Fruit fly (Drosophila melanogaster) whole organism, embryonic: Measurements from ENCODE around the gene CG5790.
A peak's percentile ranks its signal among the peaks of the same experiment; 100 is the strongest.

ENCODE experiments used
- Ada2b ChIP-seq: fragments of 200-800 bp; sonication (Bioruptor generic); IDR thresholded peaks from 2 replicates; pipeline ENCODE4 v1.3.6; 2022; ENCODE audit warnings: missing biosample characterization, missing genetic modification characterization
- Asciz ChIP-seq: fragments of 200-800 bp; sonication (Bioruptor generic); optimal IDR thresholded peaks from 2 replicates; lab custom pipeline; 2017; ENCODE audit warnings: missing biosample characterization, mild to moderate bottlenecking, missing genetic modification characterization, missing genetic modification reagents
- Awh ChIP-seq: fragments of 200-800 bp; sonication (Bioruptor generic); IDR thresholded peaks from 2 replicates; pipeline ENCODE4, ENCODE4 v1.3.6; 2022; ENCODE audit warnings: missing biosample characterization, missing genetic modification characterization
- CG10267 ChIP-seq: fragments of 200-800 bp; sonication (Bioruptor generic); optimal IDR thresholded peaks from 2 replicates; lab custom pipeline; 2018; ENCODE audit warnings: missing biosample characterization, mild to moderate bottlenecking, missing genetic modification characterization, moderate library complexity
- CG10274 ChIP-seq: fragments of 200-800 bp; sonication (Bioruptor generic); optimal IDR thresholded peaks from 3 replicates; lab custom pipeline; 2017; ENCODE audit warnings: missing biosample characterization, mild to moderate bottlenecking, missing genetic modification characterization
- CG10959 ChIP-seq: fragments of 200-800 bp; sonication (Bioruptor generic); IDR thresholded peaks from 2 replicates; pipeline ENCODE4 v1.3.6; 2022; ENCODE audit warnings: missing biosample characterization, missing genetic modification characterization
- CG12236 ChIP-seq: fragments of 200-800 bp; sonication (Bioruptor generic); optimal IDR thresholded peaks from 2 replicates; lab custom pipeline; 2016; ENCODE audit warnings: missing biosample characterization, missing genetic modification characterization
- CG1233 ChIP-seq: fragments of 200-800 bp; sonication (Bioruptor generic); optimal IDR thresholded peaks from 4 replicates; lab custom pipeline; 2018; ENCODE audit warnings: missing biosample characterization, mild to moderate bottlenecking, missing genetic modification characterization
- CG13123 ChIP-seq: fragments of 200-800 bp; sonication (Bioruptor generic); optimal IDR thresholded peaks from 2 replicates; lab custom pipeline; 2016; ENCODE audit warnings: missing biosample characterization, missing genetic modification characterization
- CG13424 ChIP-seq: fragments of 200-800 bp; sonication (Bioruptor generic); optimal IDR thresholded peaks from 2 replicates; lab custom pipeline; 2019; ENCODE audit warnings: missing biosample characterization, mild to moderate bottlenecking, missing genetic modification characterization, moderate library complexity
- CG13624 ChIP-seq: fragments of 200-800 bp; sonication (Bioruptor generic); optimal IDR thresholded peaks from 2 replicates; lab custom pipeline; 2016; ENCODE audit warnings: missing biosample characterization, missing genetic modification characterization
- CG13894 ChIP-seq: fragments of 200-800 bp; sonication (Bioruptor generic); optimal IDR thresholded peaks from 3 replicates; lab custom pipeline; 2018; ENCODE audit warnings: missing biosample characterization, mild to moderate bottlenecking, missing genetic modification characterization, moderate library complexity
- CG1529 ChIP-seq: fragments of 200-800 bp; sonication (Bioruptor generic); optimal IDR thresholded peaks from 3 replicates; lab custom pipeline; 2018; ENCODE audit warnings: missing biosample characterization, missing genetic modification characterization
- CG16813 ChIP-seq: fragments of 200-800 bp; sonication (Bioruptor generic); IDR thresholded peaks from 3 replicates; pipeline ENCODE4 v1.3.6; 2022; ENCODE audit warnings: missing biosample characterization, missing genetic modification characterization; ENCODE audit not compliant: partially characterized antibody
- CG16863 ChIP-seq: fragments of 200-800 bp; sonication (Bioruptor generic); optimal IDR thresholded peaks from 3 replicates; lab custom pipeline; 2016; ENCODE audit warnings: missing biosample characterization, missing genetic modification characterization
- CG17361 ChIP-seq: fragments of 200-800 bp; sonication (Bioruptor generic); IDR thresholded peaks from 3 replicates; pipeline ENCODE4 v1.3.6; 2022; ENCODE audit warnings: missing biosample characterization, missing genetic modification characterization
- CG17829 ChIP-seq: fragments of 200-800 bp; optimal IDR thresholded peaks from 2 replicates; lab custom pipeline; 2019; ENCODE audit warnings: missing biosample characterization, mild to moderate bottlenecking, missing genetic modification characterization, moderate library complexity
- CG1832 ChIP-seq: fragments of 200-800 bp; sonication (Bioruptor generic); optimal IDR thresholded peaks from 2 replicates; lab custom pipeline; 2017; ENCODE audit warnings: missing biosample characterization, mild to moderate bottlenecking, missing genetic modification characterization, inconsistent platforms
- CG30431 ChIP-seq: fragments of 200-800 bp; sonication (Bioruptor generic); optimal IDR thresholded peaks from 2 replicates; lab custom pipeline; 2017; ENCODE audit warnings: missing biosample characterization, missing genetic modification characterization
- CG3281 ChIP-seq: fragments of 200-800 bp; sonication (Bioruptor generic); optimal IDR thresholded peaks from 3 replicates; lab custom pipeline; 2017; ENCODE audit warnings: missing biosample characterization, mild to moderate bottlenecking, missing genetic modification characterization
- CG3407 ChIP-seq: fragments of 200-800 bp; sonication (Bioruptor generic); optimal IDR thresholded peaks from 2 replicates; lab custom pipeline; 2018; ENCODE audit warnings: missing biosample characterization, mild to moderate bottlenecking, missing genetic modification characterization
- CG3995 ChIP-seq: fragments of 200-800 bp; sonication (Bioruptor generic); optimal IDR thresholded peaks from 3 replicates; lab custom pipeline; 2016; ENCODE audit warnings: missing biosample characterization, missing genetic modification characterization
- CG6654 ChIP-seq: fragments of 200-800 bp; sonication (Bioruptor generic); optimal IDR thresholded peaks from 2 replicates; lab custom pipeline; 2017; ENCODE audit warnings: missing biosample characterization, mild to moderate bottlenecking, missing genetic modification characterization
- CG6683 ChIP-seq: fragments of 200-800 bp; sonication (Bioruptor generic); optimal IDR thresholded peaks from 2 replicates; lab custom pipeline; 2017; ENCODE audit warnings: missing biosample characterization, mild to moderate bottlenecking, missing genetic modification characterization, missing genetic modification reagents
- CG6791 ChIP-seq: fragments of 200-800 bp; sonication (Bioruptor generic); IDR thresholded peaks from 3 replicates; pipeline ENCODE4 v1.3.6; 2022; ENCODE audit warnings: missing biosample characterization, missing genetic modification characterization; ENCODE audit not compliant: partially characterized antibody
- CG7271 ChIP-seq: fragments of 200-800 bp; sonication (Bioruptor generic); optimal IDR thresholded peaks from 2 replicates; lab custom pipeline; 2018; ENCODE audit warnings: missing biosample characterization, mild to moderate bottlenecking, missing genetic modification characterization, moderate library complexity
- CG7745 ChIP-seq: fragments of 200-800 bp; sonication (Bioruptor generic); optimal IDR thresholded peaks from 2 replicates; lab custom pipeline; 2018; ENCODE audit warnings: missing biosample characterization, mild to moderate bottlenecking, missing genetic modification characterization, moderate library complexity
- CG7987 ChIP-seq: fragments of 200-800 bp; sonication (Bioruptor generic); optimal IDR thresholded peaks from 2 replicates; lab custom pipeline; 2018; ENCODE audit warnings: missing biosample characterization, mild to moderate bottlenecking, missing genetic modification characterization, moderate library complexity
- Chrac-16 ChIP-seq: fragments of 200-800 bp; sonication (Bioruptor generic); optimal IDR thresholded peaks from 3 replicates; lab custom pipeline; 2016; ENCODE audit warnings: missing biosample characterization, missing genetic modification characterization
- Mad ChIP-seq: fragments of 200-800 bp; sonication (Bioruptor generic); optimal IDR thresholded peaks from 2 replicates; lab custom pipeline; 2016; ENCODE audit warnings: missing biosample characterization, missing genetic modification characterization
- Mes4 ChIP-seq: fragments of 200-800 bp; sonication (Bioruptor generic); optimal IDR thresholded peaks from 2 replicates; lab custom pipeline; 2016; ENCODE audit warnings: missing biosample characterization, missing genetic modification characterization
- Nf-YA ChIP-seq: fragments of 200-800 bp; sonication (Bioruptor generic); IDR thresholded peaks from 2 replicates; pipeline ENCODE4 v1.3.6; 2022; ENCODE audit warnings: missing biosample characterization, missing genetic modification characterization
- Xbp1 ChIP-seq: fragments of 200-800 bp; sonication (Bioruptor generic); optimal IDR thresholded peaks from 3 replicates; lab custom pipeline; 2016; ENCODE audit warnings: missing biosample characterization, mild to moderate bottlenecking, missing genetic modification characterization
- ase ChIP-seq: fragments of 200-800 bp; sonication (Bioruptor generic); IDR thresholded peaks from 3 replicates; pipeline ENCODE4 v1.3.6; 2022; ENCODE audit warnings: missing biosample characterization, missing genetic modification characterization
- cad ChIP-seq: fragments of >200 bp; optimal IDR thresholded peaks from 2 replicates; lab custom pipeline; 2017; ENCODE audit warnings: missing biosample characterization, missing genetic modification characterization
- ems ChIP-seq: fragments of 200-800 bp; sonication (Bioruptor generic); optimal IDR thresholded peaks from 3 replicates; lab custom pipeline; 2016; ENCODE audit warnings: missing biosample characterization, missing genetic modification characterization
- fd3F ChIP-seq: fragments of 200-800 bp; sonication (Bioruptor generic); optimal IDR thresholded peaks from 2 replicates; lab custom pipeline; 2018; ENCODE audit warnings: missing biosample characterization, mild to moderate bottlenecking, missing genetic modification characterization, moderate library complexity
- gro ChIP-seq: fragments of 200-800 bp; sonication (Bioruptor generic); optimal IDR thresholded peaks from 2 replicates; lab custom pipeline; 2016; ENCODE audit warnings: missing biosample characterization, missing genetic modification characterization
- ham ChIP-seq: fragments of 200-800 bp; sonication (Bioruptor generic); IDR thresholded peaks from 2 replicates; pipeline ENCODE4 v1.3.6; 2022; ENCODE audit warnings: missing biosample characterization, missing genetic modification characterization
- insv ChIP-seq, 2 experiments: fragments of 200-800 bp; sonication (Bioruptor generic); optimal IDR thresholded peaks; 3 replicates each; lab custom pipeline; 2016 to 2018; ENCODE audit warnings: missing biosample characterization in 2 of 2, missing genetic modification characterization in 2 of 2
- mirr ChIP-seq: fragments of 200-800 bp; sonication (Bioruptor generic); optimal IDR thresholded peaks from 3 replicates; lab custom pipeline; 2018; ENCODE audit warnings: missing biosample characterization, mild to moderate bottlenecking, missing genetic modification characterization
- nau ChIP-seq: fragments of 200-800 bp; sonication (Bioruptor generic); optimal IDR thresholded peaks from 3 replicates; lab custom pipeline; 2017; ENCODE audit warnings: missing biosample characterization, mild to moderate bottlenecking, missing genetic modification characterization, missing genetic modification reagents
- odd ChIP-seq: fragments of 200-800 bp; sonication (Bioruptor generic); optimal IDR thresholded peaks from 2 replicates; lab custom pipeline; 2017; ENCODE audit warnings: missing biosample characterization, mild to moderate bottlenecking, missing genetic modification characterization
- p53 ChIP-seq: fragments of 200-800 bp; sonication (Bioruptor generic); optimal IDR thresholded peaks from 2 replicates; lab custom pipeline; 2016; ENCODE audit warnings: missing biosample characterization, missing genetic modification characterization
- prd ChIP-seq, 3 experiments: fragments of >200 bp in 2 of 3; fragments of 200-800 bp in 1 of 3; sonication (Bioruptor generic) in 1 of 3; optimal IDR thresholded peaks in 2 of 3; IDR thresholded peaks in 1 of 3; 2 replicates in 2 of 3; 3 replicates in 1 of 3; pipeline versions ENCODE4 v1.3.6 to Lab custom; 2017 to 2022; ENCODE audit warnings: missing biosample characterization in 1 of 3, missing genetic modification characterization in 1 of 3
- scrt ChIP-seq: fragments of 200-800 bp; sonication (Bioruptor generic); optimal IDR thresholded peaks from 2 replicates; lab custom pipeline; 2018; ENCODE audit warnings: missing biosample characterization, mild to moderate bottlenecking, missing genetic modification characterization, moderate library complexity
- sima ChIP-seq: fragments of 200-800 bp; sonication (Bioruptor generic); optimal IDR thresholded peaks from 2 replicates; lab custom pipeline; 2016; ENCODE audit warnings: missing biosample characterization, missing genetic modification characterization
- sob ChIP-seq: fragments of 200-800 bp; sonication (Bioruptor generic); IDR thresholded peaks from 2 replicates; pipeline ENCODE4 v1.3.6; 2022; ENCODE audit warnings: missing biosample characterization, missing genetic modification characterization
- sr ChIP-seq: fragments of 200-800 bp; sonication (Bioruptor generic); IDR thresholded peaks from 3 replicates; pipeline ENCODE4 v1.3.6; 2022; ENCODE audit warnings: missing biosample characterization, missing genetic modification characterization
- stc ChIP-seq: fragments of 200-800 bp; sonication (Bioruptor generic); IDR thresholded peaks from 2 replicates; pipeline ENCODE4 v1.3.6; 2022; ENCODE audit warnings: missing biosample characterization, missing genetic modification characterization
- sug ChIP-seq: fragments of 200-800 bp; optimal IDR thresholded peaks from 2 replicates; lab custom pipeline; 2019; ENCODE audit warnings: missing biosample characterization, mild to moderate bottlenecking, missing genetic modification characterization, moderate library complexity

Gene CG5790

DNA sequence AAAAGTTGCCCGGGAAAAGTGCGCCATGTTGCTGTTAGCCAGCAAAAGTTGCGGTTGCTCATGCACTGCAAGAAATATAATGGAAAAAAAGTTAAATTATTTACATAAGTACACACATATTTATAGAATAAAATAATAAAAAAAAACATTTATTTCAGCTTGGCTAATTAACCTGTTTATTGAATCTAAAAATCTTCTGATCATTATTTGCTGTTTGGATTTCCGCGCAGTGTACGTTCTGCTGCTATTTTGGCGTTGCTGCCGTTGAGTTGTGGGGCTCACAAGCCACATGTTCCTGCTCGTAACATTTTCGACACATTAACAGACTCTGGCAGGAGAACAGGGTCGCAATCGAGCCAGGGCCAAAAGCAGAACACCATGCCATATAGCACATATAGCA, 15.8 kb downstream of the CG5790 start (continued):
- TF ChIP-seq prd (optimal IDR thresholded peaks at IDR 0.05; lab: Kevin White, UChicago): no peak
- TF ChIP-seq prd (GFP tag; IDR thresholded peaks at IDR 0.05; lab: Robert Waterston, UW): peak; percentile 70; the same call in 2 of the 3 replicates
- no peak for TF ChIP-seq CG7987
- TF ChIP-seq CG17829 (tag; lab: Kevin White, UChicago): peak; percentile 70
- TF ChIP-seq CG7271: no peak
- no peak for TF ChIP-seq CG3995 (GFP tag; lab: Kevin White, UChicago)
- TF ChIP-seq odd (GFP tag; lab: Kevin White, UChicago): no peak
- TF ChIP-seq Nf-YA (GFP tag; lab: Robert Waterston, UW): peak; percentile 50; the same call in 1 of the 2 replicates
- TF ChIP-seq insv (GFP tag; optimal IDR thresholded peaks at IDR 0.05; lab: Kevin White, UChicago): no peak
- peak; percentile 66 for TF ChIP-seq CG13424 (tag; lab: Kevin White, UChicago)
- no peak for TF ChIP-seq CG10274 (GFP tag; lab: Kevin White, UChicago)
- peak; percentile 17 for TF ChIP-seq CG1233 (GFP tag; lab: Kevin White, UChicago)
- TF ChIP-seq CG13624 (GFP tag; lab: Kevin White, UChicago): no peak
- no peak for TF ChIP-seq ham (GFP tag; lab: Robert Waterston, UW)
- TF ChIP-seq CG6791 (GFP tag; lab: Robert Waterston, UW): no peak
- TF ChIP-seq CG1832: no peak
- TF ChIP-seq scrt (GFP tag; lab: Kevin White, UChicago): peak; percentile 32
- TF ChIP-seq gro (GFP tag; lab: Kevin White, UChicago): no peak
- no peak for TF ChIP-seq CG7745
- no peak for TF ChIP-seq nau
- peak; percentile 68 for TF ChIP-seq CG10959 (GFP tag; lab: Robert Waterston, UW)
- TF ChIP-seq CG30431 (GFP tag; lab: Kevin White, UChicago): no peak
- TF ChIP-seq CG13894 (tag; lab: Kevin White, UChicago): no peak
- peak; percentile 59 for TF ChIP-seq CG10267
- TF ChIP-seq ase (GFP tag; lab: Robert Waterston, UW): 0 out of 3 replicates have a peak, but pooled peaks have one; percentile 9
- TF ChIP-seq Awh (GFP tag; lab: Robert Waterston, UW): peak; percentile 63
- TF ChIP-seq CG6654 (GFP tag; lab: Kevin White, UChicago): peak; percentile 4
- peak; percentile 49 for TF ChIP-seq Chrac-16 (GFP tag; lab: Kevin White, UChicago)
- TF ChIP-seq sima: no peak
- peak; percentile 24 for TF ChIP-seq CG3281 (GFP tag; lab: Kevin White, UChicago)
- TF ChIP-seq stc: peak; percentile 64
- TF ChIP-seq sob (GFP tag; lab: Robert Waterston, UW): peak; percentile 33; the same call in 1 of the 2 replicates
- peak; percentile 54 for TF ChIP-seq CG1529 (GFP tag; lab: Kevin White, UChicago)
- TF ChIP-seq CG16813 (GFP tag; lab: Robert Waterston, UW): no peak
- no peak for TF ChIP-seq sug (tag; lab: Kevin White, UChicago)
- peak; percentile 58 for TF ChIP-seq Asciz (GFP tag; lab: Kevin White, UChicago)
- TF ChIP-seq CG13123 (GFP tag; lab: Kevin White, UChicago): no peak
- TF ChIP-seq fd3F: no peak
- TF ChIP-seq CG16863 (GFP tag; lab: Kevin White, UChicago): no peak
- peak; percentile 3 for TF ChIP-seq ems (GFP tag; lab: Kevin White, UChicago)
- TF ChIP-seq Xbp1 (GFP tag; lab: Kevin White, UChicago): peak; percentile 32
- no peak for TF ChIP-seq Mad
- peak; percentile 80 for TF ChIP-seq Ada2b (GFP tag; lab: Robert Waterston, UW)
- peak; percentile 40 for TF ChIP-seq CG3407
- TF ChIP-seq sr: no peak
- no peak for TF ChIP-seq p53
- no peak for TF ChIP-seq Mes4 (GFP tag; lab: Kevin White, UChicago)
- peak; percentile 19 for TF ChIP-seq CG6683 (GFP tag; lab: Kevin White, UChicago)
- TF ChIP-seq mirr (GFP tag; lab: Kevin White, UChicago): no peak
- TF ChIP-seq CG17361 (GFP tag; lab: Robert Waterston, UW): peak; percentile 75
- no peak for TF ChIP-seq CG12236 (GFP tag; lab: Kevin White, UChicago)
- no peak for TF ChIP-seq cad (GFP tag; lab: Kevin White, UChicago)
